Fruit fly (Drosophila melanogaster): ENCODE results near the gene CG15208.

CG15208 gene

DNA sequence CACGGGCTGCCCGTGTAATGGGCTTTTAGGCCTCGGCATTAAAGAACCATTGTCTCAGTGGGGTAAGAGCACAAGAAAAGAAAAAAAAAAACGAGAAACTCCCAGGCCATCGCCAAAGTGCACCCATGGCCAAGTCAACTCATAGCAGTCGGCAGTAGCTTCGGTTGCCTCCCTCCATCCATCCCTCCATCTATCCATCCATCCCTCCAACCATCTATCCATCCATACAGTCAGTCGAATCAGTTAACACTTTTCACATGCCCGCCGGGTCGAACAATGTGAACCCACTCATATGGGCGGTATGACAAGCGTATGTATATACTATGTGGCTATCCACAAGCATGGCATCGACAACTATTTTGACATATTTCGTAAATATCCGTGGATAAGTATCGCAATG lies 32.1 kb upstream of the CG15208 start:
- TF ChIP-seq CG9705 (GFP tag; optimal IDR thresholded peaks at IDR 0.05) (no peak), HLH106 (tag; optimal IDR thresholded peaks at IDR 0.05) (no peak), dmrt93B (GFP tag; optimal IDR thresholded peaks at IDR 0.05) (no peak), usp (GFP tag; optimal IDR thresholded peaks at IDR 0.05) (no peak), OdsH (GFP tag; optimal IDR thresholded peaks at IDR 0.05) (no peak), Sp1 (GFP tag; optimal IDR thresholded peaks at IDR 0.05) (no peak), Hr78 (GFP tag; optimal IDR thresholded peaks at IDR 0.05) (no peak), psq (GFP tag; optimal IDR thresholded peaks at IDR 0.05) (no peak), CrebA (GFP tag; optimal IDR thresholded peaks at IDR 0.05; ENCODE audit: borderline replicate concordance) (no peak), pan (optimal IDR thresholded peaks at IDR 0.05) (no peak), dl (GFP tag; optimal IDR thresholded peaks at IDR 0.05; ENCODE audit: insufficient read depth in 1 of 2, partially characterized antibody in 2 of 2) (no peak), Abd-B (GFP tag; optimal IDR thresholded peaks at IDR 0.05) (no peak), Vsx2 (GFP tag; optimal IDR thresholded peaks at IDR 0.05; ENCODE audit: partially characterized antibody) (no peak), CG32264 (GFP tag; optimal IDR thresholded peaks at IDR 0.05) (no peak), sv (GFP tag; optimal IDR thresholded peaks at IDR 0.05) (no peak)

DNA sequence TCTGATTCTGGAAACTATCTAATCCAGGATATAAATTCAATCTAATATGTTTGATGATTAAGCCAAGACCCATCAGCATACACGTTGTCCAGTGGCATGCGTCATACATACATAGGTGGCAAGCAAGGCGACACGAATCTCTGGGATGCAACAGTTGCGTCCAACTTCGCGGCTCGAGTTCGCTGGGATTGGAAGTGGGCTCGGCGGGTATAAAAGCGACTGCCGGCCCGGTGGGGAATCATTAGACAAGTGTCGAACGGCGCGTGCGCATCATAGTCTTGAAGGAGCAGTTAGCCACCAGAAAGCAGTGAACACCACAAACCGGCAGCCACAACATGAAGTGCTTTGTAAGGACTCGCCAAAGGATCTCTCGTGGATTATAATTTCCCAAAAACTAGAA lies 30.7 kb upstream of the CG15208 start, which contains the start of gene CG2157:
CG2157 (plus strand) TSS at position 240 of the 400 bp plus-strand sequence.
- TF ChIP-seq Mio (GFP tag; optimal IDR thresholded peaks at IDR 0.05), result no peak
- no peak for TF ChIP-seq Jra (GFP tag; optimal IDR thresholded peaks at IDR 0.05)
- no peak for TF ChIP-seq Myc (optimal IDR thresholded peaks at IDR 0.05)
- TF ChIP-seq CG32264 (GFP tag; optimal IDR thresholded peaks at IDR 0.05), result no peak
- TF ChIP-seq brk (GFP tag; optimal IDR thresholded peaks at IDR 0.05), result no peak
- TF ChIP-seq ey (GFP tag; optimal IDR thresholded peaks at IDR 0.05), result no peak
- TF ChIP-seq Hr78 (GFP tag; optimal IDR thresholded peaks at IDR 0.05), result no peak
- no peak for TF ChIP-seq lola (GFP tag; optimal IDR thresholded peaks at IDR 0.05)
- no peak for TF ChIP-seq jim (GFP tag; optimal IDR thresholded peaks at IDR 0.05)
- TF ChIP-seq pan (optimal IDR thresholded peaks at IDR 0.05), result no peak
- no peak for TF ChIP-seq Rel (GFP tag; optimal IDR thresholded peaks at IDR 0.05)
- TF ChIP-seq Rel (tag; optimal IDR thresholded peaks at IDR 0.05), result no peak
- TF ChIP-seq dmrt93B (GFP tag; optimal IDR thresholded peaks at IDR 0.05), result no peak
- no peak for TF ChIP-seq sage (GFP tag; optimal IDR thresholded peaks at IDR 0.05)
- no peak for TF ChIP-seq fru (GFP tag; optimal IDR thresholded peaks at IDR 0.05)

DNA sequence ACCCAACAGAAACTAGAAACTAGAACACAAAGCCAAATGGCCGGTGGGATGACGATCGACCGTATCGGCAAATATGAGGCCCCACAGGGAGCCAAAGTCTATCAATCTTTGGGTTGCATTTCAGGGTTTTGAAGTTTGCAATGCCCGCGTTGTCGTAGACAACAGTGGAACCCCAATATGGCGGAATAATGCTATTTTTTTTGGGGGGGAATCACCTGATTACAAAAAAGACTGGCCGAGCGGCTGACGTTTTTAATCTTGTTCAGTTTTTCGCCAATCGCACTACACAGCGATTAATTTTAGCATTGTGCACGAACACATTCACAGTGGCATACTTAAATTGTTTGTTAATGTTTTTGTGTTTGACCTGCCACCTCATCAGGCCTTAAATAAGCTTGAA lies 23.3 kb upstream of the CG15208 start:
- TF ChIP-seq brk (GFP tag; optimal IDR thresholded peaks at IDR 0.05) (no peak), Rel (GFP tag; optimal IDR thresholded peaks at IDR 0.05) (no peak), Rel (tag; optimal IDR thresholded peaks at IDR 0.05) (peak; percentile 96)

DNA sequence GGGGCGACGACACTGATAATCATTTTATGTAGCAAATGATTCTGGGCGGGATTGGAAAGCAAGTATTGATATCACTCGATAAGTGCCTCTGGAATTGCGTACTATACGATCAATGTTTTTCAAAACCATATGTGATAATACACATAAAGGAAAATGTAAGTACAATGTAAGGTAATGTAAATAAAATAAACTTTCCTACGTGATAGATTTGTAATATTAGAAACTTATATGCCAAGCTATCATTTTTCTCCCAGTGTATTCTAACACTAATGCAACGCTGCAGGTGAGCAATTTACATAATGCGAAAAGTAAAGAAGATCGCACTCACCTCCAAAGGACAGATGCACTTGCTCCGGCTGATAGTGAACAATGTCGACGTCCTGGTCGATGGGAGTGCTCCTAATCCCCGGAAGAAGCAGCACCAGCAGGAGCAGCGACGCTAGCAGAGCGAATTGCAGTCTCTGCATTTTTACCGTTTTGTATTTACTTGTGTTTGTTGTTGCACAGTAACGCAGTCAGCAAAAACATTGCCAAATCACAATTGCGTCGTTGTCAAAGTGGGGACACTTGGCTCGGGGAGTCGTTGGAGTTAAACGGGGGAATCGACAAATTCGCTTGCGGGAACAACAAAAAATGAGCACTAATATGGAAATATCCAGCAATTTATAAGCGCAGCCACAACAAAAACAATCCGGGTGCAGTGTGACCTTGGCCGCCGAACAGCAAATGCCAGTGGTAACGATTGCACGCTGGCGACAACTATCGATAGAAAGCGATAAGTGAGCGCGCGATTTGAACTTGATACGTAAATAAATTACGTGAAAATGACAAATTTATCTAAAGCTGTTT lies 22.5 kb upstream of the CG15208 start, which contains the start of gene CG1637:
CG1637 (minus strand) TSS at position 807 of the 849 bp plus-strand sequence.
- TF ChIP-seq Rel (GFP tag; optimal IDR thresholded peaks at IDR 0.05) (no peak), Rel (tag; optimal IDR thresholded peaks at IDR 0.05) (peak; percentile 75), N (GFP tag; optimal IDR thresholded peaks at IDR 0.05) (no peak), jim (GFP tag; optimal IDR thresholded peaks at IDR 0.05) (no peak), Sp1 (GFP tag; optimal IDR thresholded peaks at IDR 0.05) (no peak), fru (GFP tag; optimal IDR thresholded peaks at IDR 0.05) (peak; percentile 61), Hr83 (GFP tag; optimal IDR thresholded peaks at IDR 0.05; ENCODE audit: poor library complexity, severe bottlenecking) (no peak), Mio (GFP tag; optimal IDR thresholded peaks at IDR 0.05) (no peak), foxo (GFP tag; optimal IDR thresholded peaks at IDR 0.05) (peak in 1 of 2 experiments; percentile 10), OdsH (GFP tag; optimal IDR thresholded peaks at IDR 0.05) (peak; percentile 2)

DNA sequence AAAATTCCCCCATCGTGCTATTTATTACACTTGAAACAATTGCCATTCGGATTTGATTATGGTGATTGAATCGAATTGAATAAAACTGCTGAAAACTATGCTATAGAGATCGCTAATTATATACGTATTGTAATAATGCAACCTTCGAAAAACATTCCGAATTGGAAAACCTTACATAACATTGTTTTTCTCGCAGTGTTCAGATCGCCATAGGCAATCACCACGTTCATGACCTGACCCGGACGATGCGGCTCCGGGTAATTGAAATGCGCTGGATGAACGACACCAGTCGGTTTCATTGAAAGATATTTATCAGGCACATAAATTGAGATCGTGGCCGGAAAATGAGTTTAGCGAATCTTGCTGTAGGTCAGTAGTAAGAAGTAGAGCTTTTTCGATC lies 17.0 kb upstream of the CG15208 start:
- no peak for TF ChIP-seq Rel (GFP tag; optimal IDR thresholded peaks at IDR 0.05)
- peak; percentile 8 for TF ChIP-seq Rel (tag; optimal IDR thresholded peaks at IDR 0.05)
- no peak for TF ChIP-seq Myc (optimal IDR thresholded peaks at IDR 0.05)
- no peak for TF ChIP-seq Dfd (GFP tag; optimal IDR thresholded peaks at IDR 0.05)
- peak; percentile 13 for TF ChIP-seq h (GFP tag; optimal IDR thresholded peaks at IDR 0.05)

Measured in whole organism, wandering third instar larva.